Fruit fly (Drosophila melanogaster) whole organism, embryonic: ENCODE results near the gene fig.
A peak's percentile ranks its signal among the peaks of the same experiment; 100 is the strongest.

ENCODE experiments used
- Aef1 ChIP-seq: fragments of 200-800 bp; sonication (Bioruptor generic); IDR thresholded peaks from 3 replicates; pipeline ENCODE4 v1.3.6; 2022; ENCODE audit warnings: missing biosample characterization, missing genetic modification characterization
- Atf3 ChIP-seq: fragments of 200-800 bp; sonication (Bioruptor generic); optimal IDR thresholded peaks from 3 replicates; lab custom pipeline; 2016; ENCODE audit warnings: missing biosample characterization, missing genetic modification characterization
- Awh ChIP-seq: fragments of 200-800 bp; sonication (Bioruptor generic); IDR thresholded peaks from 2 replicates; pipeline ENCODE4, ENCODE4 v1.3.6; 2022; ENCODE audit warnings: missing biosample characterization, missing genetic modification characterization
- Blimp-1 ChIP-seq: fragments of 200-800 bp; sonication (Bioruptor generic); optimal IDR thresholded peaks from 3 replicates; lab custom pipeline; 2018; ENCODE audit warnings: missing biosample characterization, missing genetic modification characterization, mild to moderate bottlenecking, moderate library complexity, missing genetic modification reagents
- CG10321 ChIP-seq: fragments of 200-800 bp; sonication (Bioruptor generic); IDR thresholded peaks from 2 replicates; pipeline ENCODE4 v1.3.6; 2022; ENCODE audit warnings: missing biosample characterization, missing genetic modification characterization
- CG10431 ChIP-seq: fragments of 200-800 bp; sonication (Bioruptor generic); optimal IDR thresholded peaks from 3 replicates; lab custom pipeline; 2018; ENCODE audit warnings: missing biosample characterization, mild to moderate bottlenecking, missing genetic modification characterization
- CG10959 ChIP-seq: fragments of 200-800 bp; sonication (Bioruptor generic); IDR thresholded peaks from 2 replicates; pipeline ENCODE4 v1.3.6; 2022; ENCODE audit warnings: missing biosample characterization, missing genetic modification characterization
- CG14014 ChIP-seq: fragments of 200-800 bp; sonication (Bioruptor generic); IDR thresholded peaks from 2 replicates; pipeline ENCODE4 v1.3.6; 2022; ENCODE audit warnings: missing biosample characterization, missing genetic modification characterization
- CG14860 ChIP-seq: fragments of 200-800 bp; sonication (Bioruptor generic); IDR thresholded peaks from 3 replicates; pipeline ENCODE4 v1.3.6; 2022; ENCODE audit warnings: missing biosample characterization, missing genetic modification characterization; ENCODE audit not compliant: partially characterized antibody
- CG15514 ChIP-seq: fragments of 200-800 bp; sonication (Bioruptor generic); optimal IDR thresholded peaks from 3 replicates; lab custom pipeline; 2017; ENCODE audit warnings: missing biosample characterization, missing genetic modification characterization, mild to moderate bottlenecking, moderate library complexity, missing genetic modification reagents
- CG17568 ChIP-seq: fragments of 200-800 bp; sonication (Bioruptor generic); optimal IDR thresholded peaks from 2 replicates; lab custom pipeline; 2018; ENCODE audit warnings: missing biosample characterization, mild to moderate bottlenecking, missing genetic modification characterization, moderate library complexity
- CG18764 ChIP-seq: fragments of 200-800 bp; sonication (Bioruptor generic); optimal IDR thresholded peaks from 3 replicates; lab custom pipeline; 2016; ENCODE audit warnings: missing biosample characterization, missing genetic modification characterization
- CG2199 ChIP-seq: fragments of 200-800 bp; sonication (Bioruptor generic); IDR thresholded peaks from 3 replicates; pipeline ENCODE4 v1.3.6; 2022; ENCODE audit warnings: missing biosample characterization, missing genetic modification characterization
- CG31388 ChIP-seq: fragments of 200-800 bp; sonication (Bioruptor generic); optimal IDR thresholded peaks from 2 replicates; lab custom pipeline; 2016; ENCODE audit warnings: missing biosample characterization, missing genetic modification characterization
- CG32772 ChIP-seq: fragments of 200-800 bp; sonication (Bioruptor generic); IDR thresholded peaks from 2 replicates; pipeline ENCODE4 v1.3.6; 2022; ENCODE audit warnings: missing biosample characterization, missing genetic modification characterization
- CG3281 ChIP-seq: fragments of 200-800 bp; sonication (Bioruptor generic); optimal IDR thresholded peaks from 3 replicates; lab custom pipeline; 2017; ENCODE audit warnings: missing biosample characterization, mild to moderate bottlenecking, missing genetic modification characterization
- CG4282 ChIP-seq: fragments of 200-800 bp; sonication (Bioruptor generic); optimal IDR thresholded peaks from 2 replicates; lab custom pipeline; 2016; ENCODE audit warnings: missing biosample characterization, missing genetic modification characterization
- CG4328 ChIP-seq: fragments of 200-800 bp; sonication (Bioruptor generic); optimal IDR thresholded peaks from 3 replicates; lab custom pipeline; 2017; ENCODE audit warnings: missing biosample characterization, missing genetic modification reagents, missing genetic modification characterization
- CG43689 ChIP-seq: fragments of 200-800 bp; sonication (Bioruptor generic); IDR thresholded peaks from 2 replicates; pipeline ENCODE4 v1.3.6; 2022; ENCODE audit warnings: missing biosample characterization, missing genetic modification characterization
- CG4730 ChIP-seq: fragments of 200-800 bp; sonication (Bioruptor generic); IDR thresholded peaks from 2 replicates; pipeline ENCODE4 v1.3.6; 2022; ENCODE audit warnings: missing biosample characterization, missing genetic modification characterization
- CG4820 ChIP-seq: fragments of 200-800 bp; sonication (Bioruptor generic); optimal IDR thresholded peaks from 3 replicates; lab custom pipeline; 2016; ENCODE audit warnings: missing biosample characterization, missing genetic modification characterization
- CG7372 ChIP-seq: fragments of 200-800 bp; sonication (Bioruptor generic); IDR thresholded peaks from 2 replicates; pipeline ENCODE4 v1.3.6; 2022; ENCODE audit warnings: missing biosample characterization, missing genetic modification characterization
- CG7786 ChIP-seq: fragments of 200-800 bp; sonication (Bioruptor generic); optimal IDR thresholded peaks from 2 replicates; lab custom pipeline; 2016; ENCODE audit warnings: missing biosample characterization, missing genetic modification characterization
- Chrac-16 ChIP-seq: fragments of 200-800 bp; sonication (Bioruptor generic); optimal IDR thresholded peaks from 3 replicates; lab custom pipeline; 2016; ENCODE audit warnings: missing biosample characterization, missing genetic modification characterization
- Dek ChIP-seq: fragments of 200-800 bp; sonication (Bioruptor generic); optimal IDR thresholded peaks from 3 replicates; lab custom pipeline; 2019; ENCODE audit warnings: missing biosample characterization, mild to moderate bottlenecking, missing genetic modification characterization, moderate library complexity
- GATAe ChIP-seq: fragments of 200-800 bp; sonication (Bioruptor generic); conservative IDR thresholded peaks from 2 replicates; pipeline ENCODE4 v1.3.6; 2022; ENCODE audit warnings: missing biosample characterization, missing genetic modification characterization
- H2.0 ChIP-seq: fragments of 200-800 bp; sonication (Bioruptor generic); IDR thresholded peaks from 2 replicates; pipeline ENCODE4 v1.3.6; 2022; ENCODE audit warnings: missing biosample characterization, missing genetic modification characterization
- HHEX ChIP-seq: fragments of 200-800 bp; sonication (Bioruptor generic); optimal IDR thresholded peaks from 3 replicates; lab custom pipeline; 2017; ENCODE audit warnings: missing biosample characterization, mild to moderate bottlenecking, missing genetic modification characterization, missing genetic modification reagents
- Hmx ChIP-seq: fragments of 200-800 bp; sonication (Bioruptor generic); optimal IDR thresholded peaks from 2 replicates; lab custom pipeline; 2016; ENCODE audit warnings: missing biosample characterization, missing genetic modification characterization
- Hr3 ChIP-seq: fragments of 200-800 bp; sonication (Bioruptor generic); optimal IDR thresholded peaks from 3 replicates; lab custom pipeline; 2016; ENCODE audit warnings: missing biosample characterization, missing genetic modification characterization
- Med ChIP-seq: fragments of 200-800 bp; sonication (Bioruptor generic); peaks from one replicate; lab custom pipeline; 2016; ENCODE audit warnings: missing biosample characterization, missing genetic modification characterization, mild to moderate bottlenecking, inconsistent platforms, moderate library complexity
- Opbp ChIP-seq: fragments of 200-800 bp; sonication (Bioruptor generic); IDR thresholded peaks from 3 replicates; pipeline ENCODE4 v1.3.6; 2022; ENCODE audit warnings: missing biosample characterization, missing genetic modification characterization; ENCODE audit not compliant: partially characterized antibody
- Side ChIP-seq: fragments of 200-800 bp; sonication (Bioruptor generic); optimal IDR thresholded peaks from 2 replicates; lab custom pipeline; 2016; ENCODE audit warnings: missing biosample characterization, missing genetic modification characterization
- Sox100B ChIP-seq: fragments of 200-800 bp; sonication (Bioruptor generic); optimal IDR thresholded peaks from 3 replicates; lab custom pipeline; 2018; ENCODE audit warnings: missing biosample characterization, mild to moderate bottlenecking, missing genetic modification characterization
- TFAM ChIP-seq: fragments of 200-800 bp; sonication (Bioruptor generic); optimal IDR thresholded peaks from 2 replicates; lab custom pipeline; 2017; ENCODE audit warnings: missing biosample characterization, missing genetic modification characterization, inconsistent platforms
- Taf1 ChIP-seq: fragments of 200-800 bp; sonication (Bioruptor generic); IDR thresholded peaks from 2 replicates; pipeline ENCODE4 v1.3.6; 2022; ENCODE audit warnings: missing biosample characterization, missing genetic modification characterization
- Usf ChIP-seq: fragments of 200-800 bp; sonication (Bioruptor generic); optimal IDR thresholded peaks from 2 replicates; lab custom pipeline; 2017; ENCODE audit warnings: missing genotype, missing biosample characterization, missing genetic modification characterization
- bcd ChIP-seq: fragments of 200-800 bp; sonication (Bioruptor generic); optimal IDR thresholded peaks from 2 replicates; lab custom pipeline; 2017; ENCODE audit warnings: missing biosample characterization, mild to moderate bottlenecking, missing genetic modification characterization
- chm ChIP-seq: fragments of 200-800 bp; sonication (Bioruptor generic); IDR thresholded peaks from 2 replicates; pipeline ENCODE4 v1.3.6; 2022; ENCODE audit warnings: missing biosample characterization, missing genetic modification characterization
- da ChIP-seq: fragments of 200-800 bp; sonication (Bioruptor generic); optimal IDR thresholded peaks from 2 replicates; lab custom pipeline; 2016; ENCODE audit warnings: missing biosample characterization, missing genetic modification characterization
- dpn ChIP-seq, 2 experiments: fragments of 200-800 bp; sonication (Bioruptor generic); optimal IDR thresholded peaks; 3 replicates each; lab custom pipeline; 2016; ENCODE audit warnings: missing biosample characterization in 2 of 2, missing genetic modification characterization in 2 of 2
- exex ChIP-seq: fragments of 200-800 bp; sonication (Bioruptor generic); optimal IDR thresholded peaks from 4 replicates; lab custom pipeline; 2018; ENCODE audit warnings: missing biosample characterization, mild to moderate bottlenecking, missing genetic modification characterization, moderate library complexity
- gce ChIP-seq: fragments of 200-800 bp; sonication (Bioruptor generic); IDR thresholded peaks from 3 replicates; pipeline ENCODE4 v1.3.6; 2022; ENCODE audit warnings: missing biosample characterization, missing genetic modification characterization
- gem ChIP-seq: fragments of 200-800 bp; sonication (Bioruptor generic); optimal IDR thresholded peaks from 2 replicates; lab custom pipeline; 2019; ENCODE audit warnings: missing biosample characterization, mild to moderate bottlenecking, missing genetic modification characterization, moderate library complexity
- grau ChIP-seq: fragments of 200-800 bp; optimal IDR thresholded peaks from 3 replicates; lab custom pipeline; 2019; ENCODE audit warnings: missing biosample characterization, mild to moderate bottlenecking, missing genetic modification characterization, moderate library complexity
- lbe ChIP-seq: fragments of 200-800 bp; sonication (Bioruptor generic); optimal IDR thresholded peaks from 2 replicates; lab custom pipeline; 2016; ENCODE audit warnings: missing biosample characterization, mild to moderate bottlenecking, missing genetic modification characterization
- pho ChIP-seq: fragments of 200-800 bp; sonication (Bioruptor generic); optimal IDR thresholded peaks from 2 replicates; lab custom pipeline; 2016; ENCODE audit warnings: missing biosample characterization, missing genetic modification characterization
- pzg ChIP-seq: fragments of 200-800 bp; sonication (Bioruptor generic); optimal IDR thresholded peaks from 3 replicates; lab custom pipeline; 2018; ENCODE audit warnings: missing biosample characterization, mild to moderate bottlenecking, missing genetic modification characterization, moderate library complexity
- ranshi ChIP-seq: fragments of 200-800 bp; sonication (Bioruptor generic); IDR thresholded peaks from 2 replicates; pipeline ENCODE4 v1.3.6; 2022; ENCODE audit warnings: missing biosample characterization, missing genetic modification characterization
- repo ChIP-seq: fragments of 200-800 bp; sonication (Bioruptor generic); optimal IDR thresholded peaks from 2 replicates; lab custom pipeline; 2016; ENCODE audit warnings: missing biosample characterization, missing genetic modification characterization
- sug ChIP-seq: fragments of 200-800 bp; optimal IDR thresholded peaks from 2 replicates; lab custom pipeline; 2019; ENCODE audit warnings: missing biosample characterization, mild to moderate bottlenecking, missing genetic modification characterization, moderate library complexity
- twi ChIP-seq: fragments of 200-800 bp; optimal IDR thresholded peaks from 2 replicates; lab custom pipeline; 2019; ENCODE audit warnings: missing biosample characterization, mild to moderate bottlenecking, missing genetic modification characterization, moderate library complexity
- unc-4 ChIP-seq: fragments of 200-800 bp; sonication (Bioruptor generic); IDR thresholded peaks from 2 replicates; pipeline ENCODE4 v1.3.6; 2022; ENCODE audit warnings: missing biosample characterization, missing genetic modification characterization; ENCODE audit not compliant: partially characterized antibody
- vnd ChIP-seq: fragments of 200-800 bp; sonication (Bioruptor generic); IDR thresholded peaks from 3 replicates; pipeline ENCODE4 v1.3.6; 2022; ENCODE audit warnings: missing biosample characterization, missing genetic modification characterization; ENCODE audit not compliant: partially characterized antibody

Gene fig

dm6 chr3R:29737891-29738290 lies 42.4 kb downstream of the fig start, which contains the start of gene Gnpnat (continued):
- TF ChIP-seq Taf1 (GFP tag; lab: Robert Waterston, UW) (no peak), gce (GFP tag; lab: Robert Waterston, UW) (no peak), CG32772 (GFP tag; lab: Robert Waterston, UW) (no peak), Usf (GFP tag; lab: Kevin White, UChicago) (no peak), Opbp (GFP tag; lab: Robert Waterston, UW) (no peak), Awh (no peak), sug (tag; lab: Kevin White, UChicago) (peak; percentile 19), HHEX (peak; percentile 48), pzg (GFP tag; lab: Kevin White, UChicago) (no peak), TFAM (GFP tag; lab: Kevin White, UChicago) (no peak), CG43689 (GFP tag; lab: Robert Waterston, UW) (no peak), Aef1 (no peak), repo (GFP tag; lab: Kevin White, UChicago) (no peak), lbe (GFP tag; lab: Kevin White, UChicago) (peak; percentile 34), CG3281 (GFP tag; lab: Kevin White, UChicago) (peak; percentile 55), CG2199 (GFP tag; lab: Robert Waterston, UW) (no peak), CG4820 (peak; percentile 6), da (GFP tag; lab: Kevin White, UChicago) (no peak), exex (tag; lab: Kevin White, UChicago) (no peak), bcd (peak; percentile 46), dpn (GFP tag; optimal IDR thresholded peaks at IDR 0.05; lab: Kevin White, UChicago) (peak in 1 of 2 experiments; percentile 55), CG18764 (GFP tag; lab: Kevin White, UChicago) (no peak), CG7372 (GFP tag; lab: Robert Waterston, UW) (no peak), ranshi (GFP tag; lab: Robert Waterston, UW) (no peak), CG4328 (GFP tag; lab: Kevin White, UChicago) (no peak), CG10959 (no peak), CG10431 (no peak), CG10321 (GFP tag; lab: Robert Waterston, UW) (no peak), Dek (tag; lab: Kevin White, UChicago) (peak; percentile 51), CG14014 (GFP tag; lab: Robert Waterston, UW) (no peak), Blimp-1 (peak; percentile 58), CG4730 (no peak), chm (no peak), CG17568 (no peak), Side (GFP tag; lab: Kevin White, UChicago) (no peak), CG4282 (GFP tag; lab: Kevin White, UChicago) (no peak), vnd (no peak), Med (GFP tag; lab: Kevin White, UChicago) (peak; percentile 44), Atf3 (GFP tag; lab: Kevin White, UChicago) (no peak)

DNA sequence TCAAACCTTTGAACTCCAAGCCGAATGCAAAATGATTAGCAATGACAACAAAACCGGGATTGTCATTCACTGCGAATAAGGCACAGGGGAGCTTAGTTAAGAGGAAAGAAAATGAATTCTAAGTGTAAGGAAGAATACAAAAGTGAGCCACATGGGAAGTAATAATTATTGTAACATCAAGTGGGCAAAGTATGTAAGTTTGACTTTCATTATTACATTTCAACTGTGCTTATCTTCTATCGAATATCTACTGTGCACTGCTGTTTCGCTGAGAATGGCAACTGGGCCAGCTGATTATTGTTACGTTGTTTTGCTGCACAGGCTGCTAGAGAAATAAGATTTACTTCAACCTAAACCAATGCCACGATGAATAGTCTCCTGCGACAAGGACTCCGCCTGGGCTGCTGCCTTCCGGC lies 43.6 kb downstream of the fig start, which contains the start of the genes CG7601 and CIA30:
TSS of gene CG7601 (minus strand) at position 68 of the 416 bp plus-strand sequence.
TSS of gene CIA30 (plus strand) at position 288 of the 416 bp plus-strand sequence.
- peak; percentile 96 for TF ChIP-seq Hmx (GFP tag; lab: Kevin White, UChicago)
- no peak for TF ChIP-seq CG14860 (GFP tag; lab: Robert Waterston, UW)
- peak; percentile 98 for TF ChIP-seq CG31388
- peak; percentile 97 for TF ChIP-seq Hr3 (GFP tag; lab: Kevin White, UChicago)
- peak; percentile 98 for TF ChIP-seq Chrac-16 (GFP tag; lab: Kevin White, UChicago)
- TF ChIP-seq unc-4 (GFP tag; lab: Robert Waterston, UW) = peak; percentile 35; the same call in 1 of the 2 replicates
- TF ChIP-seq CG15514 (GFP tag; lab: Kevin White, UChicago) = peak; percentile 93
- TF ChIP-seq grau = peak; percentile 99
- TF ChIP-seq GATAe (GFP tag; lab: Robert Waterston, UW) = peak; percentile 100
- TF ChIP-seq H2.0 = peak; percentile 100
- peak; percentile 97 for TF ChIP-seq Sox100B (GFP tag; lab: Kevin White, UChicago)
- TF ChIP-seq pho (GFP tag; lab: Kevin White, UChicago) = peak; percentile 98
- TF ChIP-seq CG7786 (GFP tag; lab: Kevin White, UChicago) = peak; percentile 99
- TF ChIP-seq gem = peak; percentile 99
- no peak for TF ChIP-seq twi (tag; lab: Kevin White, UChicago)
